Worm (Caenorhabditis elegans) whole organism, L4 larva: ENCODE results near the gene scrm-5.
"Not testable (repeated sequence)": the region's sequence is repeated elsewhere in the genome, so short reads cannot be mapped to it uniquely, and the experiment has no call there.

Experiments
- D1046.2 ChIP-seq: fragments of 200-800 bp; sonication (Bioruptor generic); IDR thresholded peaks from 2 replicates; pipeline ENCODE4 v1.3.6; 2022; ENCODE audit warnings: missing genetic modification characterization, missing compliant biosample characterization
- T26A8.4 ChIP-seq: fragments of 200-800 bp; sonication (Bioruptor generic); IDR thresholded peaks from 2 replicates; pipeline ENCODE4 v1.3.6; 2022; ENCODE audit warnings: missing genetic modification characterization, missing compliant biosample characterization
- Y48G9A.11 ChIP-seq: fragments of 200-800 bp; sonication (Bioruptor generic); IDR thresholded peaks from 2 replicates; pipeline ENCODE4 v1.3.6; 2022; ENCODE audit warnings: missing genetic modification reagents, missing genetic modification characterization, missing compliant biosample characterization
- ZK337.2 ChIP-seq: fragments of 200-800 bp; sonication (Bioruptor generic); IDR thresholded peaks from 2 replicates; pipeline ENCODE4 v1.3.6; 2022; ENCODE audit warnings: missing genetic modification reagents, missing genetic modification characterization, missing compliant biosample characterization
- arid-1 ChIP-seq: fragments of 200-800 bp; sonication (Bioruptor generic); conservative IDR thresholded peaks from 2 replicates; pipeline ENCODE4 v1.3.6; 2022; ENCODE audit warnings: missing genetic modification reagents, missing genetic modification characterization, missing compliant biosample characterization
- ceh-20 ChIP-seq: fragments of 200-800 bp; sonication (Bioruptor generic); IDR thresholded peaks from 2 replicates; pipeline ENCODE4 v1.3.6; 2022; ENCODE audit warnings: missing genetic modification reagents, missing genetic modification characterization, missing compliant biosample characterization
- ctbp-1 ChIP-seq: fragments of 200-800 bp; sonication (Bioruptor generic); IDR thresholded peaks from 2 replicates; pipeline ENCODE4 v1.3.6; 2022; ENCODE audit warnings: missing genetic modification reagents, missing genetic modification characterization, missing compliant biosample characterization
- daf-8 ChIP-seq: fragments of 200-800 bp; sonication (Bioruptor generic); IDR thresholded peaks from 2 replicates; pipeline ENCODE4 v1.3.6; 2022; ENCODE audit warnings: missing genetic modification characterization, missing compliant biosample characterization
- dmd-6 ChIP-seq: fragments of 200-800 bp; sonication (Bioruptor generic); IDR thresholded peaks from 2 replicates; pipeline ENCODE4 v1.3.6; 2022; ENCODE audit warnings: missing genetic modification reagents, missing genetic modification characterization, missing compliant biosample characterization
- dmd-8 ChIP-seq: fragments of 200-800 bp; sonication (Bioruptor generic); IDR thresholded peaks from 2 replicates; pipeline ENCODE4 v1.3.6; 2022; ENCODE audit warnings: missing genetic modification characterization, missing compliant biosample characterization
- dmd-9 ChIP-seq: fragments of 200-800 bp; sonication (Bioruptor generic); IDR thresholded peaks from 2 replicates; pipeline ENCODE4 v1.3.6; 2022; ENCODE audit warnings: missing genetic modification reagents, missing genetic modification characterization, missing compliant biosample characterization
- dpl-1 ChIP-seq: fragments of 150-350 bp; optimal IDR thresholded peaks from 2 replicates; lab custom pipeline; 2014; ENCODE audit warnings: missing biosample characterization, missing genetic modification reagents, missing genetic modification characterization
- egl-43 ChIP-seq: fragments of 200-800 bp; sonication (Bioruptor generic); IDR thresholded peaks from 2 replicates; pipeline ENCODE4 v1.3.6; 2022; ENCODE audit warnings: missing genetic modification reagents, missing genetic modification characterization, missing compliant biosample characterization
- hlh-11 ChIP-seq: fragments of 200-800 bp; sonication (Bioruptor generic); optimal IDR thresholded peaks from 2 replicates; lab custom pipeline; 2018; ENCODE audit warnings: mild to moderate bottlenecking, missing genetic modification characterization, missing compliant biosample characterization
- hmg-1.1 ChIP-seq: fragments of 200-800 bp; sonication (Bioruptor generic); IDR thresholded peaks from 2 replicates; pipeline ENCODE4 v1.3.6; 2022; ENCODE audit warnings: missing genetic modification reagents, missing genetic modification characterization, missing compliant biosample characterization
- lin-1 ChIP-seq: fragments of 200-800 bp; sonication (Bioruptor generic); IDR thresholded peaks from 2 replicates; pipeline ENCODE4 v1.3.6; 2022; ENCODE audit warnings: missing genetic modification reagents, missing genetic modification characterization, missing compliant biosample characterization
- lin-29 ChIP-seq: fragments of 200-800 bp; sonication (Bioruptor generic); IDR thresholded peaks from 2 replicates; pipeline ENCODE4 v1.3.6; 2022; ENCODE audit warnings: missing genetic modification reagents, missing genetic modification characterization, missing compliant biosample characterization
- lin-38 ChIP-seq: fragments of 200-800 bp; sonication (Bioruptor generic); IDR thresholded peaks from 2 replicates; pipeline ENCODE4 v1.3.6; 2022; ENCODE audit warnings: missing genetic modification reagents, missing genetic modification characterization, missing compliant biosample characterization
- lsy-2 ChIP-seq, 2 experiments: fragments of 150-350 bp in 1 of 2; sonication (generic microtip) in 1 of 2; optimal IDR thresholded peaks; 2 replicates each; lab custom pipeline; 2014 to 2017; ENCODE audit warnings: missing biosample characterization in 2 of 2, missing genetic modification characterization in 2 of 2
- madf-5 ChIP-seq, 2 experiments: fragments of 200-800 bp; sonication (Bioruptor generic); IDR thresholded peaks; 2 replicates each; pipeline ENCODE4 v1.3.6; 2022; ENCODE audit warnings: missing compliant biosample characterization in 2 of 2, missing genetic modification characterization in 2 of 2
- madf-9 ChIP-seq: fragments of 200-800 bp; sonication (Bioruptor generic); conservative IDR thresholded peaks from 2 replicates; pipeline ENCODE4 v1.3.6; 2022; ENCODE audit warnings: missing genetic modification reagents, missing genetic modification characterization, missing compliant biosample characterization
- mdt-29 ChIP-seq: fragments of 200-800 bp; sonication (Bioruptor generic); IDR thresholded peaks from 2 replicates; pipeline ENCODE4 v1.3.6; 2022; ENCODE audit warnings: missing genetic modification reagents, missing genetic modification characterization, missing compliant biosample characterization
- mes-2 ChIP-seq: sonication (generic microtip); optimal IDR thresholded peaks from 2 replicates; lab custom pipeline; 2016; ENCODE audit warnings: missing genotype, mild to moderate bottlenecking, missing genetic modification characterization, missing compliant biosample characterization; ENCODE audit not compliant: poor library complexity, severe bottlenecking
- mxl-2 ChIP-seq: fragments of 200-800 bp; sonication (Bioruptor generic); conservative IDR thresholded peaks from 2 replicates; pipeline ENCODE4 v1.3.6; 2022; ENCODE audit warnings: missing genetic modification reagents, missing genetic modification characterization, missing compliant biosample characterization
- nhr-41 ChIP-seq: fragments of 200-800 bp; sonication (Bioruptor generic); IDR thresholded peaks from 2 replicates; pipeline ENCODE4 v1.3.6; 2022; ENCODE audit warnings: missing genetic modification reagents, missing genetic modification characterization, missing compliant biosample characterization
- nhr-42 ChIP-seq: fragments of 200-800 bp; sonication (Bioruptor generic); IDR thresholded peaks from 2 replicates; pipeline ENCODE4 v1.3.6; 2022; ENCODE audit warnings: missing genetic modification characterization, missing compliant biosample characterization
- pha-4 ChIP-seq, 2 experiments: fragments of 150-350 bp in 1 of 2; fragments of 200-800 bp in 1 of 2; sonication (Bioruptor generic) in 1 of 2; IDR thresholded peaks in 1 of 2; optimal IDR thresholded peaks in 1 of 2; 2 replicates each; pipeline versions ENCODE4 v1.3.6 to Lab custom; 2014 to 2022; ENCODE audit warnings: missing genetic modification characterization in 2 of 2, missing genetic modification reagents in 2 of 2, missing biosample characterization in 1 of 2, missing compliant biosample characterization in 1 of 2
- php-3 ChIP-seq: fragments of 200-800 bp; sonication (Bioruptor generic); IDR thresholded peaks from 2 replicates; pipeline ENCODE4 v1.3.6; 2022; ENCODE audit warnings: missing genetic modification reagents, missing genetic modification characterization, missing compliant biosample characterization
- rbr-2 ChIP-seq: sonication (generic microtip); optimal IDR thresholded peaks from 2 replicates; lab custom pipeline; 2016; ENCODE audit warnings: missing genotype, missing genetic modification characterization, missing compliant biosample characterization
- saeg-2 ChIP-seq: fragments of 200-800 bp; sonication (Bioruptor generic); IDR thresholded peaks from 2 replicates; pipeline ENCODE4 v1.3.6; 2022; ENCODE audit warnings: missing genetic modification reagents, missing genetic modification characterization, missing compliant biosample characterization
- set-16 ChIP-seq: fragments of 200-800 bp; sonication (Bioruptor generic); IDR thresholded peaks from 2 replicates; pipeline ENCODE4 v1.3.6; 2022; ENCODE audit warnings: missing genetic modification reagents, missing genetic modification characterization, missing compliant biosample characterization
- tra-1 ChIP-seq: fragments of 200-800 bp; sonication (Bioruptor generic); IDR thresholded peaks from 2 replicates; pipeline ENCODE4 v1.3.6; 2022; ENCODE audit warnings: missing genetic modification reagents, missing genetic modification characterization, missing compliant biosample characterization
- vab-7 ChIP-seq: fragments of 200-800 bp; sonication (Bioruptor generic); IDR thresholded peaks from 2 replicates; pipeline ENCODE4 v1.3.6; 2022; ENCODE audit warnings: missing genetic modification reagents, missing genetic modification characterization, missing compliant biosample characterization
- zfp-3 ChIP-seq: fragments of 200-800 bp; sonication (Bioruptor generic); conservative IDR thresholded peaks from 2 replicates; pipeline ENCODE4 v1.3.6; 2022; ENCODE audit warnings: missing genetic modification reagents, missing genetic modification characterization, missing compliant biosample characterization

scrm-5 gene

DNA sequence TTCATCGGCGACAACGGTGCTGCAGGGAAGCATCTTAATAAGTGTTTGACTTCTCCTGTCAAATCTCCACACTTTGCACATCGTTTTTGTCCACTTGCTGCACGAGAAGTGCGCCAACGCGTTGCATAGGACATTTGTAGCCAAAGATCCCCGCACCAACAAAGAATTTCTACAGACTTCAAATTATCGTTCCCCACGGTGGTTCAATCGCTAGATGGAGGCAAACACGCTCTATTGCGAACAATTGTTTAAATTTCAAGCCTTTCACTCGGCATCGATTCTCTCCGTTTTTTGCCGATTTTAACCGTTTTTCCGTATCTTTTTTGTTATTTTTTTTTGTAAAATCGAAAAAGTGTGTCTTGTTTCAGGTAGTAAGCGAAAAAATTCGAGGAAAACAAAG is 17.8 kb downstream of the scrm-5 start:
- TF ChIP-seq hmg-1.1 (0 out of 2 replicates have a peak, but pooled peaks have one; percentile 25), lin-38 (GFP tag; lab: Robert Waterston, UW) (peak; percentile 87)
- TF ChIP-seq, all 104 proteins: peak for 2; not testable (repeated sequence) for 102

DNA sequence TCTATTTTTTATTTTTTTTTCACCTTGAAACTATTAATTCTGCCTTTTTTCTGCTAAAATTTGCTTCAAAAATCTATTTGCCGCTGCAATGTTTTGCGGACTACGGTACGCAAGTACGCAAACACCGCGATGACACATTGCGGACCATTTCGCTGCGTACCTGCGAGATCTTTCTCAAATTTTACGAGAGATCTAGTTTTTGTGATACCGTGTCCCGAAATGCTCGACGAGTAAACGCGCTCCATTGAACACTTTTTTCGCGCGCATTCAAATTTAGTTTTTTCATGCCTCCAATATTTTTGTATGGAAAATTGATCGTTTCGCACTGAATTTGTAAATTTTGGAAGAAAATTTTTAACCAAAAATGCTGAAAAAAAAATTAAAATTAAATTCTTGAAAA is 22.5 kb downstream of the scrm-5 start:
- peak; percentile 28 to 77 for TF ChIP-seq lsy-2 (tag; optimal IDR thresholded peaks at IDR 0.05; lab: Kevin White, UChicago)
- peak; percentile 93 for TF ChIP-seq zfp-3 (GFP tag; lab: Robert Waterston, UW)
- peak; percentile 81 for TF ChIP-seq vab-7
- TF ChIP-seq lin-29 (GFP tag; lab: Robert Waterston, UW): peak; percentile 98
- peak; percentile 82 for TF ChIP-seq ZK337.2 (GFP tag; lab: Robert Waterston, UW)
- peak in 1 of 2 experiments; percentile 88; a peak in 2 of 4 replicates for TF ChIP-seq madf-5 (GFP tag; IDR thresholded peaks at IDR 0.05; lab: Robert Waterston, UW)
- peak; percentile 95 for TF ChIP-seq dmd-9
- TF ChIP-seq ceh-20 (GFP tag; lab: Robert Waterston, UW): peak; percentile 98
- peak; percentile 96 for TF ChIP-seq T26A8.4
- peak; percentile 92 for TF ChIP-seq ctbp-1
- peak; percentile 100 for TF ChIP-seq lin-38 (GFP tag; lab: Robert Waterston, UW)
- TF ChIP-seq mdt-29: peak; percentile 83
- TF ChIP-seq hmg-1.1: peak; percentile 98
- peak; percentile 92 for TF ChIP-seq php-3
- TF ChIP-seq dmd-8: 0 out of 2 replicates have a peak, but pooled peaks have one; percentile 12
- TF ChIP-seq rbr-2: peak; percentile 32
- peak; percentile 96 for TF ChIP-seq D1046.2 (GFP tag; lab: Robert Waterston, UW)
- 0 out of 2 replicates have a peak, but pooled peaks have one; percentile 43 for TF ChIP-seq lin-1 (GFP tag; lab: Robert Waterston, UW)
- TF ChIP-seq arid-1 (GFP tag; lab: Robert Waterston, UW): peak; percentile 84
- TF ChIP-seq mes-2: peak; percentile 53
- TF ChIP-seq set-16 (GFP tag; lab: Robert Waterston, UW): peak; percentile 51; the same call in 1 of the 2 replicates
- TF ChIP-seq dpl-1 (GFP tag; lab: Kevin White, UChicago): peak; percentile 33
- TF ChIP-seq dmd-6 (GFP tag; lab: Robert Waterston, UW): peak; percentile 95
- TF ChIP-seq pha-4 (GFP tag; IDR thresholded peaks at IDR 0.05; lab: Robert Waterston, UW): peak; percentile 85
- not testable (repeated sequence) for TF ChIP-seq pha-4 (tag; optimal IDR thresholded peaks at IDR 0.05; lab: Kevin White, UChicago)
- TF ChIP-seq daf-8 (GFP tag; lab: Robert Waterston, UW): peak; percentile 82; the same call in 1 of the 2 replicates
- peak; percentile 70 for TF ChIP-seq Y48G9A.11
- TF ChIP-seq nhr-41 (GFP tag; lab: Robert Waterston, UW): 0 out of 2 replicates have a peak, but pooled peaks have one; percentile 30
- TF ChIP-seq mxl-2: 0 out of 2 replicates have a peak, but pooled peaks have one; percentile 14
- peak; percentile 3 for TF ChIP-seq hlh-11 (tag; lab: Kevin White, UChicago)
- TF ChIP-seq nhr-42 (GFP tag; lab: Robert Waterston, UW): peak; percentile 97
- peak; percentile 83 for TF ChIP-seq madf-9 (GFP tag; lab: Robert Waterston, UW)
- TF ChIP-seq saeg-2 (GFP tag; lab: Robert Waterston, UW): peak; percentile 88
- TF ChIP-seq tra-1 (GFP tag; lab: Robert Waterston, UW): peak; percentile 95
- TF ChIP-seq egl-43 (GFP tag; lab: Robert Waterston, UW): peak; percentile 95

DNA sequence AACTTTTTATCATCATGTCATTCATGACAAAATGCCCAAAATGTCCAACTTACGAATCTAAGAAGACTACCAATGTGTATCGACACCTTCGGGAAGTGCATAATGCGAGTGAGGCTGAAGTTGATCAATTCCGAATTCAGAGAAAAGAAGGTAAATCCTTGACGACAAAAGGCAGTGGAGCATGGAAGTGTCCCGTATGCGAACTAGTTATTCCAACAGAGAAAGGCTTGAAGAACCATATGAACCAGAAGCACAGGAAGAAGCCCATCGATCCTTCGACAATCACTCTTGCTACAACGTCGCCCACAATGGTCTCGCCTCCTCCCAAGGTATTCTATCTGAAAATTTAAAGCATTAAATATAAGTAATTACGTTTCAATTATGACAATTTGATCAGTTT is 23.9 kb downstream of the scrm-5 start, which contains the start of gene K08D10.11:
Gene K08D10.11 (minus strand): TSS at position 101 of the 400 bp plus-strand sequence.
- not testable (repeated sequence) for TF ChIP-seq lin-29 (GFP tag; lab: Robert Waterston, UW); nhr-42 (GFP tag; lab: Robert Waterston, UW); vab-7
